Worm (Caenorhabditis elegans) whole organism, L1 larva: Measurements from ENCODE around the gene K08E4.8.

ENCODE experiments used
- ama-1 ChIP-seq: fragments of 150-350 bp; optimal IDR thresholded peaks from 2 replicates; lab custom pipeline; 2014
- lin-13 ChIP-seq: fragments of 150-350 bp; optimal IDR thresholded peaks from 2 replicates; lab custom pipeline; 2014; ENCODE audit warnings: missing biosample characterization, missing genetic modification reagents, missing genetic modification characterization
- sptf-1 ChIP-seq: fragments of 150-350 bp; optimal IDR thresholded peaks from 2 replicates; lab custom pipeline; 2014; ENCODE audit warnings: missing biosample characterization, missing genetic modification characterization

DNA sequence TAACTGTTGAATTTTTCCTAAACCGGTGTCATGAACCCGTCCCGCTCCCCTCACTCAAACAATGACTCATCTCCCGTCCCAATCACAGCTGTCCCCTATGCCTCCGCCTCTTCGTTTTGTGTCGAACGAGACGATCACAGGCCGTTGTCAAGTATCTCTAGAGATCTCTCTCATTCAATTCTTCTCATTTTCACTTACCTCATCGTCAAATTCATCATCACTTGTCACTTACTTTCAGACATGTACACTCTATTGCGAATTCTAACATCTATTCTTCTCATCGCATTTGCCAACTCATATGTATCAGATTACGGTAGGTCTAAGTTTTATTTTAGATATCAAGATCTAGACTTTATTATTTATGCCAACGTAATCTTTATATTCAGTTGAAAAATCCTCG is 3.6 kb downstream of the K08E4.8 start, which contains the start of gene K08E4.3:
- TF ChIP-seq lin-13 (GFP tag; lab: Kevin White, UChicago) (no peak), ama-1 (lab: Kevin White, UChicago) (no peak), sptf-1 (tag; lab: Kevin White, UChicago) (no peak)
